Worm (Caenorhabditis elegans): Measurements from ENCODE around the gene D1046.2.

D1046.2 gene

ce11 chrIV:8927093-8927492 lies 1.2 kb upstream of the D1046.2 start (continued):
- TF ChIP-seq pat-9 (tag; optimal IDR thresholded peaks at IDR 0.05) (peak; percentile 97), elt-4 (tag; optimal IDR thresholded peaks at IDR 0.05) (no peak), T23F11.4 (GFP tag; optimal IDR thresholded peaks at IDR 0.05) (peak; percentile 97), ref-2 (tag; optimal IDR thresholded peaks at IDR 0.05) (peak; percentile 89), fkh-10 (GFP tag; optimal IDR thresholded peaks at IDR 0.05) (peak; percentile 40), F13H6.1 (tag; optimal IDR thresholded peaks at IDR 0.05) (peak; percentile 95), pag-3 (tag; optimal IDR thresholded peaks at IDR 0.05; ENCODE audit: borderline replicate concordance) (peak; percentile 91), dve-1 (tag; optimal IDR thresholded peaks at IDR 0.05) (peak; percentile 74), npax-4 (tag; optimal IDR thresholded peaks at IDR 0.05) (peak; percentile 78), ama-1 (optimal IDR thresholded peaks at IDR 0.05) (no peak), ceh-6 (GFP tag; optimal IDR thresholded peaks at IDR 0.05) (peak; percentile 97), ceh-30 (tag; optimal IDR thresholded peaks at IDR 0.05) (peak; percentile 77), madf-2 (tag; optimal IDR thresholded peaks at IDR 0.05) (peak; percentile 90), eyg-1 (tag; optimal IDR thresholded peaks at IDR 0.05) (peak; percentile 90), lin-11 (tag; optimal IDR thresholded peaks at IDR 0.05) (peak; percentile 92), fax-1 (tag; optimal IDR thresholded peaks at IDR 0.05) (peak; percentile 87), ceh-19 (GFP tag; optimal IDR thresholded peaks at IDR 0.05) (peak; percentile 96), pax-1 (tag; optimal IDR thresholded peaks at IDR 0.05) (no peak), hlh-30 (tag; optimal IDR thresholded peaks at IDR 0.05; ENCODE audit: insufficient read depth) (peak; percentile 94), elt-2 (tag; optimal IDR thresholded peaks at IDR 0.05) (peak; percentile 97), syd-9 (tag; optimal IDR thresholded peaks at IDR 0.05) (peak; percentile 91), nhr-11 (tag; optimal IDR thresholded peaks at IDR 0.05) (no peak), sdc-2 (tag; optimal IDR thresholded peaks at IDR 0.05) (peak; percentile 90), hlh-13 (GFP tag; optimal IDR thresholded peaks at IDR 0.05) (peak; percentile 96), ceh-31 (tag; optimal IDR thresholded peaks at IDR 0.05) (peak; percentile 89), tbx-2 (tag; optimal IDR thresholded peaks at IDR 0.05) (peak; percentile 89), ceh-48 (tag; optimal IDR thresholded peaks at IDR 0.05) (peak; percentile 94), mec-3 (tag; optimal IDR thresholded peaks at IDR 0.05; ENCODE audit: borderline replicate concordance) (peak; percentile 89), ztf-16 (tag; optimal IDR thresholded peaks at IDR 0.05) (peak; percentile 96), unc-55 (GFP tag; optimal IDR thresholded peaks at IDR 0.05) (peak; percentile 75), fkh-6 (tag; optimal IDR thresholded peaks at IDR 0.05) (peak; percentile 90), hlh-6 (tag; optimal IDR thresholded peaks at IDR 0.05) (peak; percentile 99), odd-2 (tag; optimal IDR thresholded peaks at IDR 0.05) (peak; percentile 62), ceh-22 (tag; optimal IDR thresholded peaks at IDR 0.05) (no peak), sox-2 (GFP tag; IDR thresholded peaks at IDR 0.05) (peak; percentile 87; the same call in 1 of the 2 replicates)

- TF ChIP-seq elt-2 (tag; optimal IDR thresholded peaks at IDR 0.05) (no peak), ttx-3 (tag; optimal IDR thresholded peaks at IDR 0.05) (no peak), eyg-1 (tag; optimal IDR thresholded peaks at IDR 0.05) (no peak), ceh-31 (tag; optimal IDR thresholded peaks at IDR 0.05) (no peak), C08G9.2 (tag; optimal IDR thresholded peaks at IDR 0.05) (no peak)
Measured at ce11 chrIV:8926511-8926910, 644 bp upstream of the D1046.2 start.

- TF ChIP-seq hlh-8 (tag; optimal IDR thresholded peaks at IDR 0.05), result peak; percentile 61
- no peak for TF ChIP-seq nhr-11 (tag; optimal IDR thresholded peaks at IDR 0.05)
Measured at ce11 chrIV:8924126-8924525, 1.7 kb downstream of the D1046.2 start.

DNA sequence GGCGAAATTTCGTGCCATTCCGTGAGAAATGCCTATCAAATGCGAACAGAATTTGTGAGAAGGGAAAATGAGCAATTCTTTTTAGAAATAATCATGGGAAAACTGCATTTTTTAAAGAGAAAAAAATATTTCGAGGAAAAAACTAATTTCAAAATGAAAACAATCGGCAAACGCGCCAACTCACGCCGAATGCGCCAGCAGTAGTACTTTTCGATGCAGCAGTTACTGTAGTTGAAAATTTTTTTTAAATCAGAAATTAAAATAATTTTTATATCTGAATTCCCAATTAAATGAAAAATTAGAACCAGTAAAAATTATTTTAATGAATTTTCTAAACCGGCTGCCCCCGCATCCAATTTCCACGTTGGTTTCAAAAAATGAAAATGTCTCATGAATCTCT lies 2.5 kb downstream of the D1046.2 start:
- TF ChIP-seq gmeb-2 (tag; optimal IDR thresholded peaks at IDR 0.05) (no peak), sox-4 (tag; optimal IDR thresholded peaks at IDR 0.05) (no peak), ceh-31 (tag; optimal IDR thresholded peaks at IDR 0.05) (no peak), unc-3 (GFP tag; conservative IDR thresholded peaks at IDR 0.05) (no peak), unc-3 (tag; optimal IDR thresholded peaks at IDR 0.05) (no peak), sox-2 (GFP tag; IDR thresholded peaks at IDR 0.05) (no peak), fax-1 (tag; optimal IDR thresholded peaks at IDR 0.05) (no peak), ceh-24 (tag; optimal IDR thresholded peaks at IDR 0.05) (no peak), fkh-6 (tag; optimal IDR thresholded peaks at IDR 0.05) (no peak), nhr-11 (tag; optimal IDR thresholded peaks at IDR 0.05) (no peak), ceh-19 (GFP tag; optimal IDR thresholded peaks at IDR 0.05) (no peak)
